Fruit fly (Drosophila melanogaster) Kc167 (cell line): ENCODE measurements around the gene CG13002.

Experiments used
- Sin3A ChIP-seq: fragments of >200 bp; optimal IDR thresholded peaks from 2 replicates; lab custom pipeline; 2018; ENCODE audit warnings: missing external identifiers
- h ChIP-seq: fragments of >200 bp; optimal IDR thresholded peaks from 3 replicates; lab custom pipeline; 2018; ENCODE audit warnings: missing external identifiers
- psq ChIP-seq: fragments of >200 bp; optimal IDR thresholded peaks from 2 replicates; lab custom pipeline; 2017; ENCODE audit warnings: missing external identifiers

DNA sequence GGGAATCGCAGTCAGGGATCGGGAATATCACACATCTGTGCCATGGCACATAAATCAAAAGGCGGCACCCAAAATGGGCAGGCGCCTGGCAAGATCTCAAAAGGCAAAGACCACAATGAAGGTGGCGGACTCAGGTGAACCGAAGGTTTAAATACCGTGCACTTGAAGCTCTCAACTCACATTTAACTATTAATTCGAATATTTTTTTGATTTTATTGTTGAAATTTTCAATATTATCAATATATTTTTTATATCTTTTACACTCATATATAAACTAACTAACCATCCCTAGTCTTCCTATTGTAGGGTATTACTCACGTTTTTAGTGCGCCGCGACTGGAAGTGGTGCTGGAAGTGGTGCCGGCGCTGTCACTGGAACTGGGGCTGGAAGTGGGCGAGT is 40.6 kb upstream of the CG13002 start:
- no peak for TF ChIP-seq h (lab: Kevin White, UChicago)
- no peak for TF ChIP-seq Sin3A (lab: Kevin White, UChicago)
- no peak for TF ChIP-seq psq (lab: Kevin White, UChicago)
